Worm (Caenorhabditis elegans): Measurements from ENCODE around the gene syf-3.
A peak's percentile ranks its signal among the peaks of the same experiment; 100 is the strongest.

The syf-3 gene

ce11 chrV:5943167-5943566 lies 3.3 kb downstream of the syf-3 start, which contains the start of gene pst-1:
Gene pst-1 (plus strand): TSS chrV:5943467.
- TF ChIP-seq flh-1 (GFP tag; optimal IDR thresholded peaks at IDR 0.05) (no peak), drap-1 (GFP tag; optimal IDR thresholded peaks at IDR 0.05) (no peak), lsy-2 (tag; optimal IDR thresholded peaks at IDR 0.05) (no peak), unc-62 (GFP tag; optimal IDR thresholded peaks at IDR 0.05) (no peak)

ce11 chrV:5949674-5950149 lies 9.9 kb downstream of the syf-3 start:
- TF ChIP-seq elt-3 (tag; optimal IDR thresholded peaks at IDR 0.05) (no peak), tbx-8 (GFP tag; optimal IDR thresholded peaks at IDR 0.05) (no peak), elt-1 (tag; optimal IDR thresholded peaks at IDR 0.05; ENCODE audit: borderline replicate concordance, insufficient read depth) (peak; percentile 43), nhr-2 (tag; optimal IDR thresholded peaks at IDR 0.05) (no peak), zip-8 (tag; optimal IDR thresholded peaks at IDR 0.05) (peak; percentile 99), ceh-43 (GFP tag; optimal IDR thresholded peaks at IDR 0.05) (no peak), lin-32 (GFP tag; optimal IDR thresholded peaks at IDR 0.05) (no peak), unc-39 (tag; optimal IDR thresholded peaks at IDR 0.05) (no peak)

ce11 chrV:5951133-5951532 lies 11.3 kb downstream of the syf-3 start, which contains the start of gene M03F8.1:
Gene M03F8.1 (plus strand): TSS chrV:5951433.
- TF ChIP-seq nhr-237 (tag; optimal IDR thresholded peaks at IDR 0.05) (no peak), ceh-39 (tag; optimal IDR thresholded peaks at IDR 0.05) (no peak), hlh-1 (tag; optimal IDR thresholded peaks at IDR 0.05) (no peak), nhr-2 (tag; optimal IDR thresholded peaks at IDR 0.05) (no peak), drap-1 (GFP tag; optimal IDR thresholded peaks at IDR 0.05) (no peak), elt-3 (tag; optimal IDR thresholded peaks at IDR 0.05) (no peak), cnd-1 (tag; optimal IDR thresholded peaks at IDR 0.05) (no peak), nhr-28 (tag; optimal IDR thresholded peaks at IDR 0.05) (no peak), lin-13 (tag; optimal IDR thresholded peaks at IDR 0.05) (no peak), ceh-83 (GFP tag; optimal IDR thresholded peaks at IDR 0.05) (no peak), mls-2 (tag; optimal IDR thresholded peaks at IDR 0.05) (no peak), flh-1 (GFP tag; optimal IDR thresholded peaks at IDR 0.05) (no peak)

ce11 chrV:5953086-5953485 lies 13.3 kb downstream of the syf-3 start:
- no peak for TF ChIP-seq sptf-1 (tag; optimal IDR thresholded peaks at IDR 0.05)
- TF ChIP-seq snpc-4 (tag; optimal IDR thresholded peaks at IDR 0.05): no peak
- no peak for TF ChIP-seq nhr-28 (tag; optimal IDR thresholded peaks at IDR 0.05)
- TF ChIP-seq unc-62 (GFP tag; optimal IDR thresholded peaks at IDR 0.05): no peak
- TF ChIP-seq bed-3 (GFP tag; optimal IDR thresholded peaks at IDR 0.05): no peak
- no peak for TF ChIP-seq mep-1 (tag; optimal IDR thresholded peaks at IDR 0.05)
- no peak for TF ChIP-seq M03D4.4 (tag; optimal IDR thresholded peaks at IDR 0.05)
- TF ChIP-seq flh-1 (GFP tag; optimal IDR thresholded peaks at IDR 0.05): no peak
- no peak for TF ChIP-seq blmp-1 (tag; optimal IDR thresholded peaks at IDR 0.05)
- TF ChIP-seq lsy-2 (tag; optimal IDR thresholded peaks at IDR 0.05): no peak
- no peak for TF ChIP-seq ces-1 (GFP tag; optimal IDR thresholded peaks at IDR 0.05)
- no peak for TF ChIP-seq drap-1 (GFP tag; optimal IDR thresholded peaks at IDR 0.05)
- no peak for TF ChIP-seq elt-3 (tag; optimal IDR thresholded peaks at IDR 0.05)
- TF ChIP-seq zip-8 (tag; optimal IDR thresholded peaks at IDR 0.05): no peak
- no peak for TF ChIP-seq lin-32 (GFP tag; optimal IDR thresholded peaks at IDR 0.05)
- TF ChIP-seq nhr-12 (tag; optimal IDR thresholded peaks at IDR 0.05): no peak
- no peak for TF ChIP-seq ham-2 (GFP tag; optimal IDR thresholded peaks at IDR 0.05)
- TF ChIP-seq tbx-8 (GFP tag; optimal IDR thresholded peaks at IDR 0.05): no peak
- TF ChIP-seq unc-39 (tag; optimal IDR thresholded peaks at IDR 0.05): no peak
- no peak for TF ChIP-seq unc-120 (tag; optimal IDR thresholded peaks at IDR 0.05; ENCODE audit: poor library complexity, severe bottlenecking)

- TF ChIP-seq lin-32 (GFP tag; optimal IDR thresholded peaks at IDR 0.05) (no peak), ceh-43 (GFP tag; optimal IDR thresholded peaks at IDR 0.05) (no peak), lsy-2 (tag; optimal IDR thresholded peaks at IDR 0.05) (no peak), blmp-1 (tag; optimal IDR thresholded peaks at IDR 0.05) (no peak), bed-3 (GFP tag; optimal IDR thresholded peaks at IDR 0.05) (no peak), elt-3 (tag; optimal IDR thresholded peaks at IDR 0.05) (no peak), ceh-83 (GFP tag; optimal IDR thresholded peaks at IDR 0.05) (no peak), zip-8 (tag; optimal IDR thresholded peaks at IDR 0.05) (no peak), pha-4 (tag; optimal IDR thresholded peaks at IDR 0.05) (no peak), sptf-1 (tag; optimal IDR thresholded peaks at IDR 0.05) (no peak), sem-2 (GFP tag; optimal IDR thresholded peaks at IDR 0.05) (no peak)
These were observed 14.9 kb downstream of the syf-3 start, which contains the start of gene M03F8.6 for ce11 chrV:5954747-5955146. Gene M03F8.6 (minus strand): TSS chrV:5954847.
